Fruit fly (Drosophila melanogaster) whole organism: ENCODE results near the gene CG12679.

Experiments used
- CG8478 ChIP-seq: fragments of >200 bp; optimal IDR thresholded peaks from 2 replicates; lab custom pipeline; 2018; ENCODE audit warnings: inconsistent platforms
- Dll ChIP-seq: fragments of >200 bp; optimal IDR thresholded peaks from 2 replicates; lab custom pipeline; 2017
- EcR ChIP-seq, 2 experiments: fragments of >200 bp; optimal IDR thresholded peaks; 2 replicates each; lab custom pipeline; 2017; ENCODE audit warnings: missing biosample characterization in 2 of 2, missing genetic modification characterization in 2 of 2, missing genetic modification reagents in 2 of 2
- pan ChIP-seq: fragments of >200 bp; optimal IDR thresholded peaks from 2 replicates; lab custom pipeline; 2017
- psq ChIP-seq: fragments of >200 bp; optimal IDR thresholded peaks from 2 replicates; lab custom pipeline; 2017
- usp ChIP-seq: fragments of >200 bp; optimal IDR thresholded peaks from 2 replicates; lab custom pipeline; 2017; ENCODE audit warnings: missing biosample characterization, missing genetic modification characterization, mixed read lengths

The CG12679 gene

dm6 chrX:20376422-20376821 is at the start of gene CG12679:
TSS of gene CG12679 (minus strand) at chrX:20376522.
- TF ChIP-seq psq (lab: Kevin White, UChicago): no peak
- TF ChIP-seq CG8478 (lab: Kevin White, UChicago): no peak
- no peak for TF ChIP-seq pan
- TF ChIP-seq usp (GFP tag; lab: Kevin White, UChicago): no peak
- TF ChIP-seq EcR (GFP tag; optimal IDR thresholded peaks at IDR 0.05; lab: Kevin White, UChicago): no peak
- TF ChIP-seq Dll (lab: Kevin White, UChicago): no peak

- TF ChIP-seq CG8478 (lab: Kevin White, UChicago): no peak
- no peak for TF ChIP-seq usp (GFP tag; lab: Kevin White, UChicago)
- no peak for TF ChIP-seq EcR (GFP tag; optimal IDR thresholded peaks at IDR 0.05; lab: Kevin White, UChicago)
- TF ChIP-seq pan: no peak
- no peak for TF ChIP-seq Dll (lab: Kevin White, UChicago)
- TF ChIP-seq psq (lab: Kevin White, UChicago): no peak
These were observed 47.4 kb upstream of the CG12679 start, which contains the start of the genes Pp4-19C and cactin for dm6 chrX:20423747-20424165. TSS of gene Pp4-19C (minus strand) at chrX:20424002. TSS of gene cactin (plus strand) at chrX:20424069.

- no peak for TF ChIP-seq pan
- no peak for TF ChIP-seq usp (GFP tag; lab: Kevin White, UChicago)
- TF ChIP-seq Dll (lab: Kevin White, UChicago): no peak
- TF ChIP-seq CG8478 (lab: Kevin White, UChicago): no peak
- no peak for TF ChIP-seq psq (lab: Kevin White, UChicago)
- TF ChIP-seq EcR (GFP tag; optimal IDR thresholded peaks at IDR 0.05; lab: Kevin White, UChicago): no peak
These were observed 46.8 kb upstream of the CG12679 start for dm6 chrX:20423158-20423557.

- TF ChIP-seq psq (lab: Kevin White, UChicago) (no peak), CG8478 (lab: Kevin White, UChicago) (no peak), pan (no peak), usp (GFP tag; lab: Kevin White, UChicago) (no peak), Dll (lab: Kevin White, UChicago) (no peak), EcR (GFP tag; optimal IDR thresholded peaks at IDR 0.05; lab: Kevin White, UChicago) (no peak)
These were observed 43.0 kb upstream of the CG12679 start, which contains the start of gene Obp19d for dm6 chrX:20419313-20419712. TSS of gene Obp19d (plus strand) at chrX:20419613.

- TF ChIP-seq pan: no peak
- no peak for TF ChIP-seq Dll (lab: Kevin White, UChicago)
- no peak for TF ChIP-seq psq (lab: Kevin White, UChicago)
- TF ChIP-seq usp (GFP tag; lab: Kevin White, UChicago): no peak
- no peak for TF ChIP-seq CG8478 (lab: Kevin White, UChicago)
- no peak for TF ChIP-seq EcR (GFP tag; optimal IDR thresholded peaks at IDR 0.05; lab: Kevin White, UChicago)
These were observed 42.5 kb upstream of the CG12679 start, which contains the start of gene Obp19c for dm6 chrX:20418864-20419263. TSS of gene Obp19c (minus strand) at chrX:20418964.

- TF ChIP-seq psq (lab: Kevin White, UChicago): no peak
- TF ChIP-seq CG8478 (lab: Kevin White, UChicago): no peak
- TF ChIP-seq Dll (lab: Kevin White, UChicago): no peak
- no peak for TF ChIP-seq pan
- no peak for TF ChIP-seq usp (GFP tag; lab: Kevin White, UChicago)
- no peak for TF ChIP-seq EcR (GFP tag; optimal IDR thresholded peaks at IDR 0.05; lab: Kevin White, UChicago)
These were observed 40.1 kb upstream of the CG12679 start, which contains the start of gene Obp19b for dm6 chrX:20416433-20416832. TSS of gene Obp19b (plus strand) at chrX:20416733.

dm6 chrX:20415444-20415843 is 39.1 kb upstream of the CG12679 start, which contains the start of gene Obp19a:
TSS of gene Obp19a (plus strand) at chrX:20415744.
- TF ChIP-seq Dll (lab: Kevin White, UChicago) (no peak), usp (GFP tag; lab: Kevin White, UChicago) (no peak), EcR (GFP tag; optimal IDR thresholded peaks at IDR 0.05; lab: Kevin White, UChicago) (no peak), CG8478 (lab: Kevin White, UChicago) (no peak), pan (no peak), psq (lab: Kevin White, UChicago) (no peak)

- TF ChIP-seq psq (lab: Kevin White, UChicago): no peak
- TF ChIP-seq CG8478 (lab: Kevin White, UChicago): no peak
- TF ChIP-seq EcR (GFP tag; optimal IDR thresholded peaks at IDR 0.05; lab: Kevin White, UChicago): no peak
- TF ChIP-seq Dll (lab: Kevin White, UChicago): no peak
- no peak for TF ChIP-seq pan
- no peak for TF ChIP-seq usp (GFP tag; lab: Kevin White, UChicago)
These were observed 37.8 kb upstream of the CG12679 start, which contains the start of gene CG15458 for dm6 chrX:20414099-20414498. TSS of gene CG15458 (minus strand) at chrX:20414199.

- no peak for TF ChIP-seq usp (GFP tag; lab: Kevin White, UChicago)
- TF ChIP-seq EcR (GFP tag; optimal IDR thresholded peaks at IDR 0.05; lab: Kevin White, UChicago): no peak
- no peak for TF ChIP-seq pan
- TF ChIP-seq psq (lab: Kevin White, UChicago): no peak
- TF ChIP-seq Dll (lab: Kevin White, UChicago): no peak
- TF ChIP-seq CG8478 (lab: Kevin White, UChicago): no peak
These were observed 37.2 kb upstream of the CG12679 start, which contains the start of gene CG15459 for dm6 chrX:20413481-20413880. TSS of gene CG15459 (minus strand) at chrX:20413581.

- TF ChIP-seq Dll (lab: Kevin White, UChicago): no peak
- TF ChIP-seq CG8478 (lab: Kevin White, UChicago): peak; percentile 42
These were observed 35.3 kb upstream of the CG12679 start for dm6 chrX:20411635-20412034.

- TF ChIP-seq EcR (GFP tag; optimal IDR thresholded peaks at IDR 0.05; lab: Kevin White, UChicago) (no peak), pan (no peak), Dll (lab: Kevin White, UChicago) (no peak), psq (lab: Kevin White, UChicago) (no peak), CG8478 (lab: Kevin White, UChicago) (no peak), usp (GFP tag; lab: Kevin White, UChicago) (no peak)
These were observed 18.0 kb upstream of the CG12679 start, which contains the start of gene HERC2 for dm6 chrX:20394066-20394913. TSS of gene HERC2 (plus strand) at chrX:20394395.
